1 fruit fly cellular context compared by ENCODE assay signal in genomic region chr2L:9897296-9897695, dm6.
TF ChIP-seq lines count a peak whose summit lies in the region.

RpS2 (minus strand) TSS chr2L:9897552.

TF ChIP-seq in whole organism, embryonic, 481 proteins besides CTCF, POLR2A, EP300 and RAD21 (continued from another document and continues in another):
- TF ChIP-seq corto (GFP tag; optimal IDR thresholded peaks at IDR 0.05; lab: Kevin White, UChicago) (no peak), Hr51 (GFP tag; optimal IDR thresholded peaks at IDR 0.05; lab: Kevin White, UChicago) (peak in 1 of 2 experiments; percentile 5), HLH4C (GFP tag; IDR thresholded peaks at IDR 0.05; lab: Robert Waterston, UW; ENCODE audit: partially characterized antibody) (peak; percentile 98), CG8290 (GFP tag; optimal IDR thresholded peaks at IDR 0.05; lab: Kevin White, UChicago) (peak; percentile 51), CG8290 (tag; optimal IDR thresholded peaks at IDR 0.05; lab: Kevin White, UChicago) (peak in 1 of 2 experiments; percentile 88), pzg (GFP tag; optimal IDR thresholded peaks at IDR 0.05; lab: Kevin White, UChicago) (peak; percentile 81), Oaz (GFP tag; IDR thresholded peaks at IDR 0.05; lab: Robert Waterston, UW) (no peak), CG14710 (tag; optimal IDR thresholded peaks at IDR 0.05; lab: Kevin White, UChicago) (peak; percentile 57), hkb (optimal IDR thresholded peaks at IDR 0.05; lab: Kevin White, UChicago) (no peak), hkb (GFP tag; IDR thresholded peaks at IDR 0.05; lab: Robert Waterston, UW) (peak; percentile 22; the same call in 1 of the 2 replicates), CG18262 (tag; optimal IDR thresholded peaks at IDR 0.05; lab: Kevin White, UChicago) (peak; percentile 8), ind (GFP tag; optimal IDR thresholded peaks at IDR 0.05; lab: Kevin White, UChicago) (no peak), chif (GFP tag; optimal IDR thresholded peaks at IDR 0.05; lab: Kevin White, UChicago) (peak in 1 of 2 experiments; percentile 24), ftz-f1 (GFP tag; optimal IDR thresholded peaks at IDR 0.05; lab: Kevin White, UChicago) (peak; percentile 12), Fer3 (tag; optimal IDR thresholded peaks at IDR 0.05; lab: Kevin White, UChicago) (peak; percentile 50), CG31365 (tag; optimal IDR thresholded peaks at IDR 0.05; lab: Kevin White, UChicago) (no peak), Hey (tag; optimal IDR thresholded peaks at IDR 0.05; lab: Kevin White, UChicago) (no peak), cwo (GFP tag; optimal IDR thresholded peaks at IDR 0.05; lab: Kevin White, UChicago) (no peak), Pdp1 (GFP tag; optimal IDR thresholded peaks at IDR 0.05; lab: Kevin White, UChicago) (peak in 1 of 2 experiments; percentile 56), Tbp (GFP tag; optimal IDR thresholded peaks at IDR 0.05; lab: Kevin White, UChicago) (no peak), Doc3 (GFP tag; IDR thresholded peaks at IDR 0.05; lab: Robert Waterston, UW; ENCODE audit: partially characterized antibody) (peak; percentile 99), CG33213 (GFP tag; optimal IDR thresholded peaks at IDR 0.05; lab: Kevin White, UChicago) (peak; percentile 39), fd64A (GFP tag; optimal IDR thresholded peaks at IDR 0.05; lab: Kevin White, UChicago) (no peak), Blimp-1 (GFP tag; optimal IDR thresholded peaks at IDR 0.05; lab: Kevin White, UChicago) (no peak), ken (GFP tag; IDR thresholded peaks at IDR 0.05; lab: Robert Waterston, UW) (no peak), Deaf1 (tag; optimal IDR thresholded peaks at IDR 0.05; lab: Kevin White, UChicago) (no peak), CG8359 (GFP tag; optimal IDR thresholded peaks at IDR 0.05; lab: Kevin White, UChicago; ENCODE audit: borderline replicate concordance) (no peak), run (tag; optimal IDR thresholded peaks at IDR 0.05; lab: Kevin White, UChicago) (no peak), maf-S (GFP tag; optimal IDR thresholded peaks at IDR 0.05; lab: Kevin White, UChicago) (no peak), CG31224 (GFP tag; IDR thresholded peaks at IDR 0.05; lab: Robert Waterston, UW) (no peak), NfI (GFP tag; optimal IDR thresholded peaks at IDR 0.05; lab: Kevin White, UChicago) (peak; percentile 16), CG18599 (GFP tag; optimal IDR thresholded peaks at IDR 0.05; lab: Kevin White, UChicago) (no peak), h (optimal IDR thresholded peaks at IDR 0.05; lab: Kevin White, UChicago) (no peak), pum (GFP tag; optimal IDR thresholded peaks at IDR 0.05; lab: Kevin White, UChicago) (no peak), CG42726 (GFP tag; IDR thresholded peaks at IDR 0.05; lab: Robert Waterston, UW; ENCODE audit: partially characterized antibody) (peak; percentile 99), fd96Cb (tag; optimal IDR thresholded peaks at IDR 0.05; lab: Kevin White, UChicago) (no peak), CG13624 (GFP tag; optimal IDR thresholded peaks at IDR 0.05; lab: Kevin White, UChicago) (peak; percentile 33), Awh (GFP tag; IDR thresholded peaks at IDR 0.05; lab: Robert Waterston, UW) (no peak), pnt (GFP tag; optimal IDR thresholded peaks at IDR 0.05; lab: Kevin White, UChicago) (no peak), CG31441 (GFP tag; IDR thresholded peaks at IDR 0.05; lab: Robert Waterston, UW) (peak; percentile 43; the same call in 1 of the 2 replicates), E2f1 (GFP tag; IDR thresholded peaks at IDR 0.05; lab: Robert Waterston, UW) (no peak), Gsc (GFP tag; IDR thresholded peaks at IDR 0.05; lab: Robert Waterston, UW) (no peak), nmo (GFP tag; optimal IDR thresholded peaks at IDR 0.05; lab: Kevin White, UChicago) (peak; percentile 55), bsh (GFP tag; optimal IDR thresholded peaks at IDR 0.05; lab: Kevin White, UChicago) (peak; percentile 7 to 35), kay (GFP tag; optimal IDR thresholded peaks at IDR 0.05; lab: Kevin White, UChicago) (no peak), gro (GFP tag; optimal IDR thresholded peaks at IDR 0.05; lab: Kevin White, UChicago) (peak; percentile 39), sug (tag; optimal IDR thresholded peaks at IDR 0.05; lab: Kevin White, UChicago) (peak; percentile 26), fd102C (GFP tag; optimal IDR thresholded peaks at IDR 0.05; lab: Kevin White, UChicago) (peak; percentile 22), crp (GFP tag; optimal IDR thresholded peaks at IDR 0.05; lab: Kevin White, UChicago) (peak in 1 of 2 experiments; percentile 61), toy (GFP tag; IDR thresholded peaks at IDR 0.05; lab: Robert Waterston, UW) (no peak), dan (GFP tag; IDR thresholded peaks at IDR 0.05; lab: Robert Waterston, UW) (no peak), sqz (GFP tag; optimal IDR thresholded peaks at IDR 0.05; lab: Kevin White, UChicago) (peak; percentile 46), seq (GFP tag; IDR thresholded peaks at IDR 0.05; lab: Robert Waterston, UW) (peak; percentile 27; the same call in 1 of the 2 replicates), CHES-1-like (GFP tag; optimal IDR thresholded peaks at IDR 0.05; lab: Kevin White, UChicago) (no peak), Dll (GFP tag; IDR thresholded peaks at IDR 0.05; lab: Robert Waterston, UW; ENCODE audit: partially characterized antibody) (peak; percentile 97), Spps (tag; optimal IDR thresholded peaks at IDR 0.05; lab: Kevin White, UChicago) (no peak), CG14014 (GFP tag; IDR thresholded peaks at IDR 0.05; lab: Robert Waterston, UW) (no peak), CG9215 (GFP tag; IDR thresholded peaks at IDR 0.05; lab: Robert Waterston, UW) (no peak), shn (GFP tag; optimal IDR thresholded peaks at IDR 0.05; lab: Kevin White, UChicago) (no peak), CG10274 (GFP tag; optimal IDR thresholded peaks at IDR 0.05; lab: Kevin White, UChicago) (no peak), Gug (GFP tag; IDR thresholded peaks at IDR 0.05; lab: Robert Waterston, UW) (peak; percentile 8; the same call in 1 of the 4 replicates), row (GFP tag; IDR thresholded peaks at IDR 0.05; lab: Robert Waterston, UW) (peak; percentile 83), CG43689 (GFP tag; IDR thresholded peaks at IDR 0.05; lab: Robert Waterston, UW) (no peak), CG11504 (tag; optimal IDR thresholded peaks at IDR 0.05; lab: Kevin White, UChicago) (no peak), hb (GFP tag; IDR thresholded peaks at IDR 0.05; lab: Robert Waterston, UW; ENCODE audit: partially characterized antibody) (peak; percentile 97), bbx (GFP tag; IDR thresholded peaks at IDR 0.05; lab: Robert Waterston, UW; ENCODE audit: partially characterized antibody) (peak; percentile 100), otp (GFP tag; IDR thresholded peaks at IDR 0.05; lab: Robert Waterston, UW) (no peak), lilli (GFP tag; optimal IDR thresholded peaks at IDR 0.05; lab: Kevin White, UChicago) (peak; percentile 54), CG10462 (GFP tag; optimal IDR thresholded peaks at IDR 0.05; lab: Kevin White, UChicago) (no peak), crol (GFP tag; IDR thresholded peaks at IDR 0.05; lab: Robert Waterston, UW) (no peak), CG9727 (GFP tag; optimal IDR thresholded peaks at IDR 0.05; lab: Kevin White, UChicago) (peak; percentile 26), gem (tag; optimal IDR thresholded peaks at IDR 0.05; lab: Kevin White, UChicago) (peak; percentile 30), Dfd (GFP tag; optimal IDR thresholded peaks at IDR 0.05; lab: Kevin White, UChicago) (no peak), CG18764 (GFP tag; optimal IDR thresholded peaks at IDR 0.05; lab: Kevin White, UChicago) (no peak), danr (GFP tag; IDR thresholded peaks at IDR 0.05; lab: Robert Waterston, UW) (no peak), BEAF-32 (GFP tag; optimal IDR thresholded peaks at IDR 0.05; lab: Kevin White, UChicago) (peak; percentile 97), CG33557 (GFP tag; optimal IDR thresholded peaks at IDR 0.05; lab: Kevin White, UChicago) (no peak), CG11695 (GFP tag; IDR thresholded peaks at IDR 0.05; lab: Robert Waterston, UW) (no peak), CG16815 (GFP tag; optimal IDR thresholded peaks at IDR 0.05; lab: Kevin White, UChicago) (no peak), CG12744 (GFP tag; optimal IDR thresholded peaks at IDR 0.05; lab: Kevin White, UChicago) (no peak), CG16779 (GFP tag; IDR thresholded peaks at IDR 0.05; lab: Robert Waterston, UW) (no peak), prd (optimal IDR thresholded peaks at IDR 0.05; lab: Kevin White, UChicago) (no peak), prd (GFP tag; IDR thresholded peaks at IDR 0.05; lab: Robert Waterston, UW) (no peak), ac (GFP tag; optimal IDR thresholded peaks at IDR 0.05; lab: Kevin White, UChicago) (peak; percentile 10), cad (GFP tag; optimal IDR thresholded peaks at IDR 0.05; lab: Kevin White, UChicago) (no peak), CG4404 (GFP tag; IDR thresholded peaks at IDR 0.05; lab: Robert Waterston, UW) (no peak), tgo (GFP tag; IDR thresholded peaks at IDR 0.05; lab: Robert Waterston, UW) (no peak), CG2678 (tag; optimal IDR thresholded peaks at IDR 0.05; lab: Kevin White, UChicago) (peak; percentile 42), lola (GFP tag; optimal IDR thresholded peaks at IDR 0.05; lab: Kevin White, UChicago) (no peak), CG6689 (GFP tag; IDR thresholded peaks at IDR 0.05; lab: Robert Waterston, UW) (0 out of 2 replicates have a peak, but pooled peaks have one; percentile 15), her (GFP tag; optimal IDR thresholded peaks at IDR 0.05; lab: Kevin White, UChicago) (peak; percentile 32), Chrac-16 (GFP tag; optimal IDR thresholded peaks at IDR 0.05; lab: Kevin White, UChicago) (peak; percentile 21), Ravus (GFP tag; IDR thresholded peaks at IDR 0.05; lab: Robert Waterston, UW) (no peak), CG10431 (GFP tag; optimal IDR thresholded peaks at IDR 0.05; lab: Kevin White, UChicago) (no peak), pfk (GFP tag; optimal IDR thresholded peaks at IDR 0.05; lab: Kevin White, UChicago) (peak; percentile 64), CG14441 (GFP tag; IDR thresholded peaks at IDR 0.05; lab: Robert Waterston, UW) (no peak), zen2 (GFP tag; IDR thresholded peaks at IDR 0.05; lab: Robert Waterston, UW; ENCODE audit: partially characterized antibody) (peak; percentile 99), mld (GFP tag; IDR thresholded peaks at IDR 0.05; lab: Robert Waterston, UW; ENCODE audit: partially characterized antibody) (peak; percentile 98), dm (GFP tag; optimal IDR thresholded peaks at IDR 0.05; lab: Kevin White, UChicago) (peak; percentile 92), Atf3 (GFP tag; optimal IDR thresholded peaks at IDR 0.05; lab: Kevin White, UChicago) (no peak), usp (GFP tag; optimal IDR thresholded peaks at IDR 0.05; lab: Kevin White, UChicago) (no peak), Mes4 (GFP tag; optimal IDR thresholded peaks at IDR 0.05; lab: Kevin White, UChicago) (peak; percentile 23), jigr1 (GFP tag; IDR thresholded peaks at IDR 0.05; lab: Robert Waterston, UW) (peak; percentile 18; the same call in 1 of the 3 replicates), grau (tag; optimal IDR thresholded peaks at IDR 0.05; lab: Kevin White, UChicago) (no peak), CG17328 (GFP tag; IDR thresholded peaks at IDR 0.05; lab: Robert Waterston, UW) (peak; percentile 60), Max (GFP tag; optimal IDR thresholded peaks at IDR 0.05; lab: Kevin White, UChicago) (peak; percentile 42), tna (GFP tag; IDR thresholded peaks at IDR 0.05; lab: Robert Waterston, UW; ENCODE audit: partially characterized antibody) (peak; percentile 97), Trl (optimal IDR thresholded peaks at IDR 0.05; lab: Kevin White, UChicago) (no peak), Trl (GFP tag; optimal IDR thresholded peaks at IDR 0.05; lab: Kevin White, UChicago) (peak; percentile 11), sd (tag; optimal IDR thresholded peaks at IDR 0.05; lab: Kevin White, UChicago) (peak; percentile 84), sr (GFP tag; IDR thresholded peaks at IDR 0.05; lab: Robert Waterston, UW) (peak; percentile 22; the same call in 1 of the 3 replicates), ATbp (GFP tag; optimal IDR thresholded peaks at IDR 0.05; lab: Kevin White, UChicago) (peak; percentile 31), psq (GFP tag; optimal IDR thresholded peaks at IDR 0.05; lab: Kevin White, UChicago) (no peak), CG3838 (GFP tag; optimal IDR thresholded peaks at IDR 0.05; lab: Kevin White, UChicago) (no peak), disco-r (GFP tag; optimal IDR thresholded peaks at IDR 0.05; lab: Kevin White, UChicago) (peak; percentile 7), abd-A (tag; optimal IDR thresholded peaks at IDR 0.05; lab: Kevin White, UChicago) (no peak), E2f2 (GFP tag; IDR thresholded peaks at IDR 0.05; lab: Robert Waterston, UW) (peak; percentile 84), CG3726 (GFP tag; IDR thresholded peaks at IDR 0.05; lab: Robert Waterston, UW) (no peak), dmrt99B (tag; optimal IDR thresholded peaks at IDR 0.05; lab: Kevin White, UChicago) (no peak), Xrp1 (GFP tag; IDR thresholded peaks at IDR 0.05; lab: Robert Waterston, UW) (no peak), Aef1 (GFP tag; IDR thresholded peaks at IDR 0.05; lab: Robert Waterston, UW) (no peak), Neu2 (GFP tag; optimal IDR thresholded peaks at IDR 0.05; lab: Kevin White, UChicago; ENCODE audit: borderline replicate concordance) (no peak), CG3995 (GFP tag; optimal IDR thresholded peaks at IDR 0.05; lab: Kevin White, UChicago) (peak; percentile 39), CG10209 (GFP tag; optimal IDR thresholded peaks at IDR 0.05; lab: Kevin White, UChicago) (peak; percentile 8), CG1233 (GFP tag; optimal IDR thresholded peaks at IDR 0.05; lab: Kevin White, UChicago) (no peak), Camta (GFP tag; optimal IDR thresholded peaks at IDR 0.05; lab: Kevin White, UChicago) (no peak), gcm2 (GFP tag; optimal IDR thresholded peaks at IDR 0.05; lab: Kevin White, UChicago) (no peak), CG7372 (GFP tag; IDR thresholded peaks at IDR 0.05; lab: Robert Waterston, UW) (no peak), Hr3 (GFP tag; optimal IDR thresholded peaks at IDR 0.05; lab: Kevin White, UChicago) (peak; percentile 32), CG4424 (GFP tag; optimal IDR thresholded peaks at IDR 0.05; lab: Kevin White, UChicago) (no peak), Xbp1 (GFP tag; optimal IDR thresholded peaks at IDR 0.05; lab: Kevin White, UChicago) (peak; percentile 38), Dbx (GFP tag; IDR thresholded peaks at IDR 0.05; lab: Robert Waterston, UW) (peak; percentile 75), Usf (GFP tag; optimal IDR thresholded peaks at IDR 0.05; lab: Kevin White, UChicago) (no peak), Doc2 (GFP tag; IDR thresholded peaks at IDR 0.05; lab: Robert Waterston, UW) (no peak)
